Fruit fly (Drosophila melanogaster) whole organism, pupa: ENCODE data around the gene CG9300.

Source experiments
- CG10348 ChIP-seq: fragments of 200-800 bp; sonication (Bioruptor generic); IDR thresholded peaks from 2 replicates; pipeline ENCODE4 v1.3.6; 2022; ENCODE audit warnings: missing biosample characterization, missing genetic modification characterization
- CG12605 ChIP-seq: fragments of 200-800 bp; sonication (Bioruptor generic); IDR thresholded peaks from 2 replicates; pipeline ENCODE4 v1.3.6; 2022; ENCODE audit warnings: missing biosample characterization, missing genetic modification characterization
- CG13204 ChIP-seq: fragments of 200-800 bp; sonication (Bioruptor generic); optimal IDR thresholded peaks from 2 replicates; lab custom pipeline; 2018; ENCODE audit warnings: missing biosample characterization, mild to moderate bottlenecking, missing genetic modification characterization, moderate library complexity
- CG14655 ChIP-seq: fragments of 200-800 bp; sonication (Bioruptor generic); optimal IDR thresholded peaks from 3 replicates; lab custom pipeline; 2017; ENCODE audit warnings: mild to moderate bottlenecking, missing biosample characterization, missing genetic modification reagents, missing genetic modification characterization
- CG15710 ChIP-seq: fragments of 200-800 bp; sonication (Bioruptor generic); optimal IDR thresholded peaks from 2 replicates; lab custom pipeline; 2018; ENCODE audit warnings: missing biosample characterization, mild to moderate bottlenecking, missing genetic modification characterization, moderate library complexity
- CG17806 ChIP-seq: fragments of 200-800 bp; sonication (Bioruptor generic); optimal IDR thresholded peaks from 2 replicates; lab custom pipeline; 2018; ENCODE audit warnings: missing biosample characterization, mild to moderate bottlenecking, missing genetic modification characterization, moderate library complexity
- CG32121 ChIP-seq: fragments of 200-800 bp; sonication (Bioruptor generic); IDR thresholded peaks from 2 replicates; pipeline ENCODE4 v1.3.6; 2022; ENCODE audit warnings: missing biosample characterization, missing genetic modification characterization
- CG34367 ChIP-seq: fragments of 200-800 bp; sonication (Bioruptor generic); optimal IDR thresholded peaks from 2 replicates; lab custom pipeline; 2018; ENCODE audit warnings: missing biosample characterization, mild to moderate bottlenecking, missing genetic modification characterization
- CG4496 ChIP-seq: fragments of 200-800 bp; sonication (Bioruptor generic); IDR thresholded peaks from 3 replicates; pipeline ENCODE4 v1.3.6; 2022; ENCODE audit warnings: missing biosample characterization, missing genetic modification characterization
- CG8159 ChIP-seq: fragments of 200-800 bp; sonication (Bioruptor generic); optimal IDR thresholded peaks from 3 replicates; lab custom pipeline; 2018; ENCODE audit warnings: missing biosample characterization, mild to moderate bottlenecking, missing genetic modification characterization, moderate library complexity
- CG8301 ChIP-seq: fragments of 200-800 bp; sonication (Bioruptor generic); optimal IDR thresholded peaks from 2 replicates; lab custom pipeline; 2018; ENCODE audit warnings: missing biosample characterization, mild to moderate bottlenecking, missing genetic modification characterization
- CG9948 ChIP-seq: fragments of 200-800 bp; sonication (Bioruptor generic); optimal IDR thresholded peaks from 2 replicates; lab custom pipeline; 2018; ENCODE audit warnings: missing biosample characterization, mild to moderate bottlenecking, missing genetic modification characterization, moderate library complexity
- D1 ChIP-seq: fragments of 200-800 bp; sonication (Bioruptor generic); optimal IDR thresholded peaks from 2 replicates; lab custom pipeline; 2018; ENCODE audit warnings: missing biosample characterization, mild to moderate bottlenecking, missing genetic modification characterization, moderate library complexity
- EcR ChIP-seq: fragments of 200-800 bp; sonication (Bioruptor generic); optimal IDR thresholded peaks from 3 replicates; lab custom pipeline; 2019; ENCODE audit warnings: missing biosample characterization, missing genetic modification characterization, mild to moderate bottlenecking, moderate library complexity, missing genetic modification reagents
- Ets98B ChIP-seq: fragments of 200-800 bp; sonication (Bioruptor generic); IDR thresholded peaks from 2 replicates; pipeline ENCODE4 v1.3.6; 2022; ENCODE audit warnings: missing biosample characterization, missing genetic modification characterization
- Pif1A ChIP-seq: fragments of 200-800 bp; sonication (Bioruptor generic); optimal IDR thresholded peaks from 3 replicates; lab custom pipeline; 2016; ENCODE audit warnings: missing biosample characterization, missing genetic modification characterization
- Pif1B ChIP-seq: fragments of 200-800 bp; sonication (Bioruptor generic); optimal IDR thresholded peaks from 3 replicates; lab custom pipeline; 2016; ENCODE audit warnings: missing biosample characterization, missing genetic modification characterization
- Snoo ChIP-seq: fragments of 200-800 bp; sonication (Bioruptor generic); optimal IDR thresholded peaks from 3 replicates; lab custom pipeline; 2017; ENCODE audit warnings: missing biosample characterization, mild to moderate bottlenecking, missing genetic modification characterization, inconsistent platforms
- fd96Ca ChIP-seq: fragments of 200-800 bp; sonication (Bioruptor generic); IDR thresholded peaks from 3 replicates; pipeline ENCODE4 v1.3.6; 2022; ENCODE audit warnings: missing biosample characterization, missing genetic modification characterization
- gl ChIP-seq: fragments of 200-800 bp; sonication (Bioruptor generic); optimal IDR thresholded peaks from 2 replicates; lab custom pipeline; 2018; ENCODE audit warnings: missing biosample characterization, mild to moderate bottlenecking, missing genetic modification characterization
- rn ChIP-seq: fragments of 200-800 bp; sonication (Bioruptor generic); IDR thresholded peaks from 2 replicates; pipeline ENCODE4 v1.3.6; 2022; ENCODE audit warnings: missing biosample characterization, missing genetic modification characterization

Gene CG9300

dm6 chr3L:19569407-19569806 lies 17.2 kb downstream of the CG9300 start:
- no peak for TF ChIP-seq D1
- TF ChIP-seq CG13204 (GFP tag; lab: Kevin White, UChicago) = no peak
- TF ChIP-seq CG8301 (tag; lab: Kevin White, UChicago) = no peak
- no peak for TF ChIP-seq rn
- TF ChIP-seq Ets98B (GFP tag; lab: Robert Waterston, UW) = no peak
- no peak for TF ChIP-seq CG17806 (tag; lab: Kevin White, UChicago)
- TF ChIP-seq CG10348 = no peak
- no peak for TF ChIP-seq CG15710
- TF ChIP-seq CG34367 (tag; lab: Kevin White, UChicago) = no peak

dm6 chr3L:19574452-19574851 lies 22.2 kb downstream of the CG9300 start:
- TF ChIP-seq CG14655 (GFP tag; lab: Kevin White, UChicago) (no peak), CG15710 (no peak), Snoo (tag; lab: Kevin White, UChicago) (no peak), Pif1A (no peak), D1 (no peak), rn (no peak), CG12605 (GFP tag; lab: Robert Waterston, UW) (no peak), CG13204 (GFP tag; lab: Kevin White, UChicago) (no peak), CG34367 (tag; lab: Kevin White, UChicago) (no peak), Pif1B (GFP tag; lab: Kevin White, UChicago) (no peak), gl (tag; lab: Kevin White, UChicago) (no peak), CG8301 (tag; lab: Kevin White, UChicago) (no peak), CG8159 (tag; lab: Kevin White, UChicago) (no peak), CG17806 (tag; lab: Kevin White, UChicago) (no peak), fd96Ca (no peak), CG32121 (GFP tag; lab: Robert Waterston, UW) (no peak), CG4496 (GFP tag; lab: Robert Waterston, UW) (no peak), CG10348 (no peak)

DNA sequence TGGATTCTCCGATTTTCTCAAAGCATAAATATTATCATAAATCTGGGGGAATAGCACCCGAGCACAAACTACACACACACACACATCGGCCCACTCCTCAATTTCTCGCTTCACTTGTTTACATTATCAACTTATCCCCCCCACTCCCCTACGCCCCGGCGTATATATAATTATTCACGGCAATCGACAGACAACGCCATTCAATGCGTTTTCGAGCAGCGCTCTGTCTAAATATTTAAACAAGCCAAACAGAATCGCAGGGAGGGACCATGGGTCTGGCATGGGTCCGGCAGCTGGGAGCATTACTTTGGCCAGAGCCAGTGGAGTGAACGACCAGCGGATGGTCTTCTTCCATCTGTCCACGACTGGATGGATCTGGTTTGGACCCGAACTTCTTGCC lies 23.4 kb downstream of the CG9300 start:
- TF ChIP-seq CG13204 (GFP tag; lab: Kevin White, UChicago) (no peak), Ets98B (GFP tag; lab: Robert Waterston, UW) (no peak), CG12605 (GFP tag; lab: Robert Waterston, UW) (no peak), Pif1B (GFP tag; lab: Kevin White, UChicago) (no peak), D1 (no peak), EcR (GFP tag; lab: Kevin White, UChicago) (peak; percentile 20), Snoo (tag; lab: Kevin White, UChicago) (no peak)

- TF ChIP-seq CG32121 (GFP tag; lab: Robert Waterston, UW) (no peak), EcR (GFP tag; lab: Kevin White, UChicago) (no peak), CG8301 (tag; lab: Kevin White, UChicago) (no peak)
Measured at dm6 chr3L:19579346-19579745, 27.1 kb downstream of the CG9300 start.

- no peak for TF ChIP-seq CG8301 (tag; lab: Kevin White, UChicago)
- no peak for TF ChIP-seq CG34367 (tag; lab: Kevin White, UChicago)
- TF ChIP-seq gl (tag; lab: Kevin White, UChicago) = no peak
- no peak for TF ChIP-seq Snoo (tag; lab: Kevin White, UChicago)
- TF ChIP-seq CG9948 (tag; lab: Kevin White, UChicago) = no peak
- TF ChIP-seq EcR (GFP tag; lab: Kevin White, UChicago) = no peak
- no peak for TF ChIP-seq CG15710
- TF ChIP-seq Ets98B (GFP tag; lab: Robert Waterston, UW) = no peak
- no peak for TF ChIP-seq CG10348
- no peak for TF ChIP-seq Pif1A
- no peak for TF ChIP-seq CG32121 (GFP tag; lab: Robert Waterston, UW)
- no peak for TF ChIP-seq CG17806 (tag; lab: Kevin White, UChicago)
- no peak for TF ChIP-seq CG12605 (GFP tag; lab: Robert Waterston, UW)
- no peak for TF ChIP-seq Pif1B (GFP tag; lab: Kevin White, UChicago)
- TF ChIP-seq CG8159 (tag; lab: Kevin White, UChicago) = no peak
Measured at dm6 chr3L:19580709-19581227, 28.5 kb downstream of the CG9300 start.

- TF ChIP-seq fd96Ca = no peak
- TF ChIP-seq Snoo (tag; lab: Kevin White, UChicago) = no peak
- TF ChIP-seq CG8159 (tag; lab: Kevin White, UChicago) = no peak
- TF ChIP-seq CG9948 (tag; lab: Kevin White, UChicago) = no peak
- TF ChIP-seq EcR (GFP tag; lab: Kevin White, UChicago) = no peak
Measured at dm6 chr3L:19584369-19584915, 32.2 kb downstream of the CG9300 start, which contains the start of gene Shal. TSS of gene Shal (minus strand) at chr3L:19584568.

DNA sequence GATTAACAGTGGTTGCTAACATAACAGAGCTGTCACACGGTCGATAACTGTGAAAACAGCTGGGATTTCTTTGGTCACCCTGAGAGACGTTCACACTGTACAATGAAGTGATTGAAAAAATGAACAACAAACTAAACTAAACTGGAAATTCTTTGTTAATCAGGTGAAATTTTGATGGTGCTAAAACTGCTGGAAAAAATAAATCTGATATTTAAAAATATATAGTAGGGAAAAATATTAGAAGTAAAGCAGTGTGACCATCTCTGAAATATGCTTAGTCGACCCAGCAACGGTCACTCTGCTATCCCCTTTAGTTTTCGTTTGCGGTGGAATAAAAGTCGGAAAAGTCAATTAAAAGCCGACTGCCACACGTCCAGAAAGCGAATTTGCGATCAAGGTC lies 33.8 kb downstream of the CG9300 start, which contains the start of the genes CG9231 and CG9330:
CG9231 (minus strand) TSS at position 25 of the 400 bp plus-strand sequence.
CG9330 (plus strand) TSS at position 275 of the 400 bp plus-strand sequence.
- TF ChIP-seq CG14655 (GFP tag; lab: Kevin White, UChicago) (no peak), Pif1A (peak; percentile 31), EcR (GFP tag; lab: Kevin White, UChicago) (peak; percentile 14), fd96Ca (no peak), CG8159 (tag; lab: Kevin White, UChicago) (peak; percentile 1)
